Fruit fly (Drosophila melanogaster) whole organism, embryonic: Measurements from ENCODE around the gene CG13810.

Source experiments
- Antp ChIP-seq: fragments of 200-800 bp; sonication (Bioruptor generic); optimal IDR thresholded peaks from 3 replicates; lab custom pipeline; 2016; ENCODE audit warnings: missing biosample characterization, missing genetic modification characterization
- CG13296 ChIP-seq: fragments of 200-800 bp; sonication (Bioruptor generic); optimal IDR thresholded peaks from 3 replicates; lab custom pipeline; 2018; ENCODE audit warnings: missing biosample characterization, mild to moderate bottlenecking, missing genetic modification characterization
- CG16779 ChIP-seq: fragments of 200-800 bp; sonication (Bioruptor generic); IDR thresholded peaks from 2 replicates; pipeline ENCODE4 v1.3.6; 2022; ENCODE audit warnings: missing biosample characterization, missing genetic modification characterization
- NK7.1 ChIP-seq: fragments of 200-800 bp; sonication (Bioruptor generic); optimal IDR thresholded peaks from 3 replicates; lab custom pipeline; 2016; ENCODE audit warnings: missing biosample characterization, missing genetic modification characterization
- Sry-β ChIP-seq: fragments of 200-800 bp; sonication (Bioruptor generic); optimal IDR thresholded peaks from 2 replicates; lab custom pipeline; 2018; ENCODE audit warnings: missing biosample characterization, mild to moderate bottlenecking, missing genetic modification characterization, moderate library complexity
- YL-1 ChIP-seq: fragments of 200-800 bp; sonication (Bioruptor generic); optimal IDR thresholded peaks from 3 replicates; lab custom pipeline; 2017; ENCODE audit warnings: missing biosample characterization, mild to moderate bottlenecking, missing genetic modification characterization
- cad ChIP-seq: fragments of >200 bp; optimal IDR thresholded peaks from 2 replicates; lab custom pipeline; 2017; ENCODE audit warnings: missing biosample characterization, missing genetic modification characterization
- h ChIP-seq: fragments of >200 bp; optimal IDR thresholded peaks from 2 replicates; lab custom pipeline; 2017
- onecut ChIP-seq: fragments of 200-800 bp; sonication (Bioruptor generic); IDR thresholded peaks from 2 replicates; pipeline ENCODE4 v1.3.6; 2022; ENCODE audit warnings: missing biosample characterization, missing genetic modification characterization
- repo ChIP-seq: fragments of 200-800 bp; sonication (Bioruptor generic); optimal IDR thresholded peaks from 2 replicates; lab custom pipeline; 2016; ENCODE audit warnings: missing biosample characterization, missing genetic modification characterization
- vfl ChIP-seq: fragments of 200-800 bp; sonication (Bioruptor generic); optimal IDR thresholded peaks from 2 replicates; lab custom pipeline; 2016; ENCODE audit warnings: missing biosample characterization, missing genetic modification characterization

- TF ChIP-seq Sry-β (no peak), Antp (GFP tag; lab: Kevin White, UChicago) (no peak), NK7.1 (GFP tag; lab: Kevin White, UChicago) (no peak), repo (no peak), YL-1 (GFP tag; lab: Kevin White, UChicago) (no peak), onecut (no peak), CG16779 (no peak), h (lab: Kevin White, UChicago) (no peak), CG13296 (GFP tag; lab: Kevin White, UChicago) (no peak), vfl (no peak), cad (GFP tag; lab: Kevin White, UChicago) (no peak)
Observed at dm6 chr3L:2152730-2153129, 33.0 kb upstream of the CG13810 start.
